Worm (Caenorhabditis elegans) whole organism, L3 larva: ENCODE measurements around the gene Y19D10B.6.

Source experiments
- R02D3.7 ChIP-seq: fragments of 150-350 bp; optimal IDR thresholded peaks from 2 replicates; lab custom pipeline; 2014; ENCODE audit warnings: missing biosample characterization, missing genetic modification characterization
- ZK546.5 ChIP-seq: sonication (generic microtip); optimal IDR thresholded peaks from 2 replicates; lab custom pipeline; 2017; ENCODE audit warnings: missing biosample characterization, missing genetic modification characterization
- ceh-16 ChIP-seq: sonication (generic microtip); optimal IDR thresholded peaks from 2 replicates; lab custom pipeline; 2017; ENCODE audit warnings: missing biosample characterization, missing genetic modification characterization
- ceh-28 ChIP-seq: fragments of 150-350 bp; optimal IDR thresholded peaks from 2 replicates; lab custom pipeline; 2014; ENCODE audit warnings: missing biosample characterization, missing genetic modification reagents, missing genetic modification characterization
- ceh-82 ChIP-seq: fragments of 150-350 bp; optimal IDR thresholded peaks from 2 replicates; lab custom pipeline; 2014; ENCODE audit warnings: missing biosample characterization, missing genetic modification characterization
- ceh-9 ChIP-seq: sonication (generic microtip); optimal IDR thresholded peaks from 2 replicates; lab custom pipeline; 2018; ENCODE audit warnings: missing biosample characterization, missing genetic modification characterization
- daf-12 ChIP-seq: fragments of 150-350 bp; optimal IDR thresholded peaks from 2 replicates; lab custom pipeline; 2014; ENCODE audit warnings: missing biosample characterization, missing genetic modification reagents, missing genetic modification characterization
- egl-27 ChIP-seq: sonication (generic microtip); optimal IDR thresholded peaks from 4 replicates; lab custom pipeline; 2017; ENCODE audit warnings: missing biosample characterization, missing genetic modification reagents, missing genetic modification characterization
- elt-1 ChIP-seq: fragments of 150-350 bp; optimal IDR thresholded peaks from 2 replicates; lab custom pipeline; 2014; ENCODE audit warnings: missing biosample characterization, missing genetic modification characterization
- elt-2 ChIP-seq: sonication (generic microtip); optimal IDR thresholded peaks from 2 replicates; lab custom pipeline; 2016; ENCODE audit warnings: missing genetic modification reagents, mild to moderate bottlenecking, missing genetic modification characterization, missing compliant biosample characterization
- fkh-2 ChIP-seq: fragments of 150-350 bp; optimal IDR thresholded peaks from 2 replicates; lab custom pipeline; 2014; ENCODE audit warnings: missing biosample characterization, missing genetic modification reagents, missing genetic modification characterization
- fos-1 ChIP-seq: fragments of 150-350 bp; optimal IDR thresholded peaks from 2 replicates; lab custom pipeline; 2014; ENCODE audit warnings: missing biosample characterization, missing genetic modification characterization
- lin-15B ChIP-seq: fragments of 150-350 bp; optimal IDR thresholded peaks from 2 replicates; lab custom pipeline; 2014; ENCODE audit warnings: missing biosample characterization, missing genetic modification characterization
- lin-39 ChIP-seq: fragments of 150-350 bp; optimal IDR thresholded peaks from 2 replicates; lab custom pipeline; 2018; ENCODE audit warnings: missing biosample characterization, missing genetic modification reagents, missing genetic modification characterization
- lsy-12 ChIP-seq: sonication (generic microtip); optimal IDR thresholded peaks from 2 replicates; lab custom pipeline; 2016; ENCODE audit warnings: mild to moderate bottlenecking, missing genetic modification characterization, missing compliant biosample characterization
- mdl-1 ChIP-seq: fragments of 150-350 bp; optimal IDR thresholded peaks from 2 replicates; lab custom pipeline; 2014; ENCODE audit warnings: missing biosample characterization, missing genetic modification characterization
- mml-1 ChIP-seq: fragments of 150-350 bp; sonication (generic microtip); optimal IDR thresholded peaks from 3 replicates; lab custom pipeline; 2014; ENCODE audit warnings: missing biosample characterization, missing genetic modification characterization
- nfya-1 ChIP-seq: sonication (generic microtip); optimal IDR thresholded peaks from 2 replicates; lab custom pipeline; 2017; ENCODE audit warnings: missing genetic modification characterization, mild to moderate bottlenecking, missing compliant biosample characterization, antibody characterized with exemption, moderate library complexity; ENCODE audit not compliant: insufficient read depth
- nhr-12 ChIP-seq: fragments of 150-350 bp; optimal IDR thresholded peaks from 2 replicates; lab custom pipeline; 2014; ENCODE audit warnings: missing biosample characterization, missing genetic modification characterization
- nhr-23 ChIP-seq: fragments of 150-350 bp; optimal IDR thresholded peaks from 2 replicates; lab custom pipeline; 2014; ENCODE audit warnings: missing biosample characterization, missing genetic modification reagents, missing genetic modification characterization
- nhr-25 ChIP-seq: sonication (generic microtip); optimal IDR thresholded peaks from 2 replicates; lab custom pipeline; 2017; ENCODE audit warnings: missing biosample characterization, missing genetic modification characterization
- nhr-28 ChIP-seq: fragments of 150-350 bp; optimal IDR thresholded peaks from 2 replicates; lab custom pipeline; 2014; ENCODE audit warnings: missing biosample characterization, missing genetic modification characterization
- nhr-43 ChIP-seq: sonication (generic microtip); optimal IDR thresholded peaks from 2 replicates; lab custom pipeline; 2016; ENCODE audit warnings: mild to moderate bottlenecking, missing genetic modification characterization, missing compliant biosample characterization; ENCODE audit not compliant: poor library complexity, severe bottlenecking
- nhr-67 ChIP-seq: fragments of 150-350 bp; optimal IDR thresholded peaks from 2 replicates; lab custom pipeline; 2014; ENCODE audit warnings: missing biosample characterization, missing genetic modification characterization
- nhr-76 ChIP-seq: fragments of 150-350 bp; sonication (generic microtip); optimal IDR thresholded peaks from 5 replicates; lab custom pipeline; 2014; ENCODE audit warnings: missing biosample characterization, missing genetic modification characterization
- pha-4 ChIP-seq: fragments of 150-350 bp; optimal IDR thresholded peaks from 2 replicates; lab custom pipeline; 2014; ENCODE audit warnings: missing biosample characterization, missing genetic modification reagents, missing genetic modification characterization
- pqm-1 ChIP-seq: fragments of 150-350 bp; optimal IDR thresholded peaks from 2 replicates; lab custom pipeline; 2017; ENCODE audit warnings: missing biosample characterization, missing genetic modification characterization, inconsistent platforms
- sea-2 ChIP-seq: fragments of 150-350 bp; sonication (generic microtip); optimal IDR thresholded peaks from 4 replicates; lab custom pipeline; 2014; ENCODE audit warnings: missing biosample characterization, missing genetic modification reagents, missing genetic modification characterization
- skn-1 ChIP-seq: fragments of 150-350 bp; optimal IDR thresholded peaks from 2 replicates; lab custom pipeline; 2014; ENCODE audit warnings: missing biosample characterization, missing genetic modification characterization
- snpc-4 ChIP-seq: fragments of 150-350 bp; optimal IDR thresholded peaks from 2 replicates; lab custom pipeline; 2014; ENCODE audit warnings: missing biosample characterization, missing genetic modification characterization
- tbx-2 ChIP-seq: sonication (generic microtip); optimal IDR thresholded peaks from 2 replicates; lab custom pipeline; 2016; ENCODE audit warnings: mild to moderate bottlenecking, missing genetic modification characterization, missing compliant biosample characterization
- unc-39 ChIP-seq: sonication (generic microtip); optimal IDR thresholded peaks from 4 replicates; lab custom pipeline; 2017; ENCODE audit warnings: missing biosample characterization, missing genetic modification characterization
- unc-62 ChIP-seq: fragments of 150-350 bp; sonication (generic microtip); optimal IDR thresholded peaks from 4 replicates; lab custom pipeline; 2014; ENCODE audit warnings: missing biosample characterization, missing genetic modification reagents, missing genetic modification characterization
- zag-1 ChIP-seq: fragments of 150-350 bp; optimal IDR thresholded peaks from 2 replicates; lab custom pipeline; 2014; ENCODE audit warnings: missing biosample characterization, missing genetic modification characterization

The Y19D10B.6 gene

ce11 chrV:2281499-2281898 lies 39.4 kb downstream of the Y19D10B.6 start, which contains the start of gene nhr-228 (continued):
- TF ChIP-seq lsy-12 (tag; lab: Kevin White, UChicago) (no peak), nhr-25 (tag; lab: Kevin White, UChicago) (peak; percentile 38), snpc-4 (tag; lab: Kevin White, UChicago) (peak; percentile 17), nhr-67 (tag; lab: Kevin White, UChicago) (no peak), unc-62 (GFP tag; lab: Kevin White, UChicago) (no peak), lin-15B (tag; lab: Kevin White, UChicago) (peak; percentile 49), fos-1 (no peak)
- TF ChIP-seq, all 47 proteins: peak for 10

ce11 chrV:2278543-2278942 lies 42.4 kb downstream of the Y19D10B.6 start, which contains the start of gene fbxa-137:
Gene fbxa-137 (plus strand): TSS chrV:2278816.
- no peak for TF ChIP-seq fos-1
- no peak for TF ChIP-seq ceh-28
- TF ChIP-seq snpc-4 (tag; lab: Kevin White, UChicago), result no peak
- TF ChIP-seq R02D3.7, result no peak
- no peak for TF ChIP-seq ceh-16
- no peak for TF ChIP-seq unc-39 (tag; lab: Kevin White, UChicago)

ce11 chrV:2278052-2278451 lies 42.8 kb downstream of the Y19D10B.6 start, which contains the start of gene nhr-59:
Gene nhr-59 (minus strand): TSS chrV:2278265.
- peak; percentile 44 for TF ChIP-seq pha-4
- peak; percentile 4 for TF ChIP-seq pqm-1 (tag; lab: Kevin White, UChicago)
- no peak for TF ChIP-seq ZK546.5 (tag; lab: Kevin White, UChicago)
- peak; percentile 1 for TF ChIP-seq elt-2 (tag; lab: Kevin White, UChicago)
- no peak for TF ChIP-seq lsy-12 (tag; lab: Kevin White, UChicago)
- TF ChIP-seq nhr-25 (tag; lab: Kevin White, UChicago), result no peak

- TF ChIP-seq lin-39 (tag; lab: Kevin White, UChicago) (no peak), nfya-1 (tag; lab: Kevin White, UChicago) (no peak), elt-1 (tag; lab: Kevin White, UChicago) (no peak), egl-27 (no peak), nhr-28 (tag; lab: Kevin White, UChicago) (no peak), ceh-9 (no peak), nhr-67 (tag; lab: Kevin White, UChicago) (no peak), lin-15B (tag; lab: Kevin White, UChicago) (peak; percentile 10), tbx-2 (no peak), elt-2 (tag; lab: Kevin White, UChicago) (no peak), nhr-12 (tag; lab: Kevin White, UChicago) (no peak), ceh-16 (no peak), pqm-1 (tag; lab: Kevin White, UChicago) (peak; percentile 2), nhr-76 (no peak), pha-4 (peak; percentile 21), mml-1 (tag; lab: Kevin White, UChicago) (no peak)
These were observed 43.6 kb downstream of the Y19D10B.6 start for ce11 chrV:2277260-2277659.

ce11 chrV:2274253-2274892 lies 46.5 kb downstream of the Y19D10B.6 start, which contains the start of the genes Y5H2A.4 and abu-4:
Gene Y5H2A.4 (minus strand): TSS chrV:2274353.
Gene abu-4 (plus strand): TSS chrV:2274842.
- TF ChIP-seq unc-62 (GFP tag; lab: Kevin White, UChicago) (no peak), nhr-12 (tag; lab: Kevin White, UChicago) (no peak), mdl-1 (no peak), unc-39 (tag; lab: Kevin White, UChicago) (no peak), nhr-43 (tag; lab: Kevin White, UChicago) (no peak), zag-1 (tag; lab: Kevin White, UChicago) (no peak), elt-2 (tag; lab: Kevin White, UChicago) (no peak), nhr-23 (no peak), skn-1 (tag; lab: Kevin White, UChicago) (no peak), nhr-28 (tag; lab: Kevin White, UChicago) (no peak), daf-12 (tag; lab: Kevin White, UChicago) (no peak), ceh-16 (no peak), fkh-2 (tag; lab: Kevin White, UChicago) (no peak), ceh-82 (tag; lab: Kevin White, UChicago) (no peak), sea-2 (GFP tag; lab: Kevin White, UChicago) (no peak), ceh-28 (no peak), nhr-67 (tag; lab: Kevin White, UChicago) (no peak)
- TF ChIP-seq, all 47 proteins: peak for 0
